Worm (Caenorhabditis elegans): Measurements from ENCODE around the gene fbxb-45.
"Not testable (repeated sequence)": the region's sequence is repeated elsewhere in the genome, so short reads cannot be mapped to it uniquely, and the experiment has no call there.

Gene fbxb-45

DNA sequence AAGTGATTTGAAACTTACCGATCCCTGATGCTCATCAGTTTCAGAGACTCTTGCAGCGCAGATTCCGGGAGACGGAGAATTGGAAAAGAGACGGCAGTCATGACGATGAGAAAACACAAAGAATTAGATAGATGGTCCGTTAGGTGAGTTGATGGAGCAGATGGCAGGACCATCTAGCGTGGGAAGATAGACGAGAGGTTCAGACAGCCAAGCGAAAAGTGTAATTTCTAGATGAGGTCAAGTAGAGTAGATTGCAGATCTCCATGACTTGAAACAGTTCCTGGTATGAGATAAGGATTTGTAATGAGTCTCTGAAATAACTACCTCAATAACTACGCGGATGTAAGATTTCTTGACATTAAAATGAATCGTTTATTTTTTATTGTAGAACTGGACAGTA lies 47.7 kb downstream of the fbxb-45 start, which contains the start of gene F45D11.11:
Gene F45D11.11, minus strand, starts transcription at position 101 of the 400 bp plus-strand sequence.
- TF ChIP-seq nhr-12 (tag; optimal IDR thresholded peaks at IDR 0.05); tbx-2 (tag; optimal IDR thresholded peaks at IDR 0.05); ama-1 (optimal IDR thresholded peaks at IDR 0.05): not testable (repeated sequence)

- not testable (repeated sequence) for TF ChIP-seq nhr-76, mml-1, pha-4 (tag; optimal IDR thresholded peaks at IDR 0.05)
Measured at ce11 chrII:994231-994630, 49.6 kb downstream of the fbxb-45 start, which contains the start of gene F45D11.7. TSS of gene F45D11.7 (plus strand) at chrII:994531.

Data from whole organism, L3 larva.